Fruit fly (Drosophila melanogaster): ENCODE results near the gene Strump.

Gene Strump

DNA sequence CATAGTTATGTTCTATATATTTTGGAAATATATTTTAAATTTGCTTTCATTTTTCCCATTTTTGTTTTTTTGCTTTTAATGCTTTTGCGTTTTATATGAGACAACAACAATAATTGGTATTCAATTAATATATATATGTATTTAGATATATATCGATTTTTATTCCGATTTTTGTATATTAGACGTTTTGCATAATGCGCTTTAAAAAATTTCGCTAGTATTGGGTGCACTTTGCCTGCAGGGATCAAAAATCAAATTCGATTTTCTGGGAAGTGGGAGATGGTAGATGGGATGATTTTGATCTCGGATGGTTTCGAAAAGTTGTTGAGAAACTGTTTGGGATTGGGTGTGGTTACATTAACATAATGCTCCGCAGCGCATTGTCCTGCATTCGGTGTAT is 16.0 kb downstream of the Strump start, which contains the start of gene CG5157:
TSS of gene CG5157 (minus strand) at position 101 of the 400 bp plus-strand sequence.
- TF ChIP-seq CG6765 (GFP tag; optimal IDR thresholded peaks at IDR 0.05) (no peak), z (GFP tag; IDR thresholded peaks at IDR 0.05) (no peak), inv (GFP tag; IDR thresholded peaks at IDR 0.05; ENCODE audit: partially characterized antibody) (no peak), CG6254 (GFP tag; optimal IDR thresholded peaks at IDR 0.05) (no peak), CG16815 (GFP tag; optimal IDR thresholded peaks at IDR 0.05) (no peak), cato (GFP tag; optimal IDR thresholded peaks at IDR 0.05; ENCODE audit: borderline replicate concordance) (no peak), CG8388 (GFP tag; optimal IDR thresholded peaks at IDR 0.05) (no peak), Opbp (GFP tag; IDR thresholded peaks at IDR 0.05; ENCODE audit: partially characterized antibody) (no peak), onecut (GFP tag; IDR thresholded peaks at IDR 0.05) (no peak), so (GFP tag; IDR thresholded peaks at IDR 0.05) (no peak), CG33557 (GFP tag; optimal IDR thresholded peaks at IDR 0.05) (no peak), CG14710 (tag; optimal IDR thresholded peaks at IDR 0.05) (no peak), CG4424 (GFP tag; optimal IDR thresholded peaks at IDR 0.05) (no peak), ken (GFP tag; IDR thresholded peaks at IDR 0.05) (no peak), CG17385 (GFP tag; optimal IDR thresholded peaks at IDR 0.05) (no peak), CG1603 (tag; optimal IDR thresholded peaks at IDR 0.05) (no peak), Stat92E (GFP tag; optimal IDR thresholded peaks at IDR 0.05) (no peak), Nf-YA (GFP tag; IDR thresholded peaks at IDR 0.05) (no peak)

DNA sequence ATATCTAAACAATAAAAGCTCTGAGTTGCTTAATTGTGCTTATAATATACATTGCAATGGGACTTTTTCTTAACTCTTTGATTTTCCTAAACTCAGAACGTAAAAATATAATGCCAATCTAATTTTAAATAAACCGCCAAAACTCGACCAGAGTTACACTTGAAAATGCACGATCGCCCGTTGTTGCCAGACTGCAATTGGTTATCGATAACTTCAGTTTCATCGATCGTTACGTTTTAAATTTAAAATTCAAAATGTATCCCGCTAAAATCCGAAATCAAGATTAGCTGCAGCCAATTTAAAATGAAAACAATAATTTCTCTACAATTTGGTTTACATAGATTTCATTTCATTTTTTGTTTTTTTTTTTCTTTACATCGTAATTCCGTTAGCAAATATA is 17.3 kb downstream of the Strump start:
- TF ChIP-seq CG6791 (GFP tag; IDR thresholded peaks at IDR 0.05; ENCODE audit: partially characterized antibody) (peak; percentile 46; the same call in 1 of the 3 replicates), Tbp (GFP tag; optimal IDR thresholded peaks at IDR 0.05) (no peak), Rfx (GFP tag; IDR thresholded peaks at IDR 0.05) (no peak), lilli (GFP tag; optimal IDR thresholded peaks at IDR 0.05) (no peak), trem (tag; optimal IDR thresholded peaks at IDR 0.05) (peak; percentile 69), jigr1 (GFP tag; IDR thresholded peaks at IDR 0.05) (no peak), HLH4C (GFP tag; IDR thresholded peaks at IDR 0.05; ENCODE audit: partially characterized antibody) (peak; percentile 44; the same call in 1 of the 3 replicates), Myb (GFP tag; optimal IDR thresholded peaks at IDR 0.05) (peak; percentile 98), pb (GFP tag; optimal IDR thresholded peaks at IDR 0.05) (no peak), sd (tag; optimal IDR thresholded peaks at IDR 0.05) (peak; percentile 41), gfzf (GFP tag; optimal IDR thresholded peaks at IDR 0.05) (peak; percentile 28), CG6175 (GFP tag; IDR thresholded peaks at IDR 0.05) (no peak), CG7372 (GFP tag; IDR thresholded peaks at IDR 0.05) (no peak), stwl (tag; optimal IDR thresholded peaks at IDR 0.05) (peak; percentile 58), CkIIα-i1 (GFP tag; IDR thresholded peaks at IDR 0.05) (no peak), CG9797 (GFP tag; optimal IDR thresholded peaks at IDR 0.05) (peak; percentile 9), CG14860 (GFP tag; IDR thresholded peaks at IDR 0.05; ENCODE audit: partially characterized antibody) (0 out of 3 replicates have a peak, but pooled peaks have one; percentile 36), knrl (GFP tag; IDR thresholded peaks at IDR 0.05; ENCODE audit: partially characterized antibody) (peak; percentile 36; the same call in 1 of the 3 replicates), p53 (GFP tag; optimal IDR thresholded peaks at IDR 0.05) (no peak), Bgb (GFP tag; IDR thresholded peaks at IDR 0.05; ENCODE audit: partially characterized antibody) (peak; percentile 49), Vsx1 (GFP tag; optimal IDR thresholded peaks at IDR 0.05) (no peak), grn (GFP tag; optimal IDR thresholded peaks at IDR 0.05) (peak; percentile 37), pita (GFP tag; optimal IDR thresholded peaks at IDR 0.05) (no peak), Dref (GFP tag; IDR thresholded peaks at IDR 0.05) (peak; percentile 93), ind (GFP tag; optimal IDR thresholded peaks at IDR 0.05) (no peak), lbe (GFP tag; optimal IDR thresholded peaks at IDR 0.05) (peak; percentile 48), Sry-β (GFP tag; optimal IDR thresholded peaks at IDR 0.05) (no peak), bbx (GFP tag; IDR thresholded peaks at IDR 0.05; ENCODE audit: partially characterized antibody) (peak; percentile 35; the same call in 1 of the 2 replicates), CG1603 (tag; optimal IDR thresholded peaks at IDR 0.05) (peak; percentile 76), Scr (GFP tag; IDR thresholded peaks at IDR 0.05; ENCODE audit: partially characterized antibody) (peak; percentile 16; the same call in 1 of the 2 replicates), fu2 (GFP tag; optimal IDR thresholded peaks at IDR 0.05) (no peak), CG4424 (GFP tag; optimal IDR thresholded peaks at IDR 0.05) (no peak), Ets97D (GFP tag; optimal IDR thresholded peaks at IDR 0.05) (peak; percentile 71)
